Worm (Caenorhabditis elegans) whole organism, L1 larva: Measurements from ENCODE around the gene srz-72.
A peak's percentile ranks its signal among the peaks of the same experiment; 100 is the strongest.
"Not testable (repeated sequence)": the region's sequence is repeated elsewhere in the genome, so short reads cannot be mapped to it uniquely, and the experiment has no call there.

Experiments used
- C04F5.9 ChIP-seq: sonication (generic microtip); optimal IDR thresholded peaks from 2 replicates; lab custom pipeline; 2016; ENCODE audit warnings: missing genetic modification characterization, missing compliant biosample characterization
- C16A3.4 ChIP-seq: fragments of 150-350 bp; optimal IDR thresholded peaks from 2 replicates; lab custom pipeline; 2014; ENCODE audit warnings: missing biosample characterization, missing genetic modification characterization
- C34B4.2 ChIP-seq: sonication (generic microtip); optimal IDR thresholded peaks from 2 replicates; lab custom pipeline; 2017; ENCODE audit warnings: mild to moderate bottlenecking, missing genetic modification characterization, missing compliant biosample characterization
- F16B12.6 ChIP-seq: fragments of 150-350 bp; optimal IDR thresholded peaks from 2 replicates; lab custom pipeline; 2014; ENCODE audit warnings: missing biosample characterization, missing genetic modification characterization
- alr-1 ChIP-seq: fragments of 200-800 bp; sonication (Bioruptor generic); optimal IDR thresholded peaks from 2 replicates; lab custom pipeline; 2018; ENCODE audit warnings: borderline replicate concordance, mild to moderate bottlenecking, missing genetic modification characterization, missing compliant biosample characterization
- aly-2 ChIP-seq: fragments of 150-350 bp; optimal IDR thresholded peaks from 2 replicates; lab custom pipeline; 2014; ENCODE audit warnings: missing biosample characterization, missing genetic modification characterization
- ceh-63 ChIP-seq: fragments of 200-800 bp; sonication (Bioruptor generic); optimal IDR thresholded peaks from 2 replicates; lab custom pipeline; 2018; ENCODE audit warnings: mild to moderate bottlenecking, missing genetic modification characterization, missing compliant biosample characterization
- ceh-82 ChIP-seq, 3 experiments: fragments of 150-350 bp in 1 of 3; sonication (generic microtip) in 2 of 3; optimal IDR thresholded peaks; 2 replicates each; lab custom pipeline; 2014 to 2017; ENCODE audit warnings: missing biosample characterization in 3 of 3, missing genetic modification characterization in 3 of 3
- ceh-90 ChIP-seq: sonication (generic microtip); optimal IDR thresholded peaks from 2 replicates; lab custom pipeline; 2016; ENCODE audit warnings: missing genetic modification characterization, missing compliant biosample characterization
- ces-1 ChIP-seq: fragments of 150-350 bp; optimal IDR thresholded peaks from 2 replicates; lab custom pipeline; 2014; ENCODE audit warnings: missing biosample characterization, missing genetic modification reagents, missing genetic modification characterization
- dsc-1 ChIP-seq: sonication (generic microtip); optimal IDR thresholded peaks from 2 replicates; lab custom pipeline; 2016; ENCODE audit warnings: mild to moderate bottlenecking, missing genetic modification characterization, missing compliant biosample characterization
- efl-1 ChIP-seq, 4 experiments: fragments of 150-350 bp; optimal IDR thresholded peaks in 3 of 4; peaks in 1 of 4; 1 replicate in 1 of 4; 2 replicates in 3 of 4; lab custom pipeline; 2014; ENCODE audit warnings: missing biosample characterization in 2 of 4, missing genetic modification characterization in 2 of 4, missing genetic modification reagents in 2 of 4
- egl-27 ChIP-seq, 2 experiments: fragments of 150-350 bp in 1 of 2; sonication (generic microtip); optimal IDR thresholded peaks; 3 replicates each; lab custom pipeline; 2017 to 2018; ENCODE audit warnings: missing biosample characterization in 2 of 2, missing genetic modification characterization in 2 of 2, missing genetic modification reagents in 2 of 2
- elt-2 ChIP-seq: sonication (generic microtip); optimal IDR thresholded peaks from 2 replicates; lab custom pipeline; 2016; ENCODE audit warnings: missing genetic modification characterization, mild to moderate bottlenecking, inconsistent platforms, missing compliant biosample characterization, missing genetic modification reagents
- fkh-4 ChIP-seq: sonication (generic microtip); optimal IDR thresholded peaks from 2 replicates; lab custom pipeline; 2016; ENCODE audit warnings: missing compliant biosample characterization, missing genetic modification characterization, borderline replicate concordance
- grh-1 ChIP-seq: fragments of 200-800 bp; sonication (Bioruptor generic); IDR thresholded peaks from 2 replicates; pipeline ENCODE4 v1.3.6; 2022; ENCODE audit warnings: missing genetic modification reagents, missing genetic modification characterization, missing compliant biosample characterization
- hlh-17 ChIP-seq: fragments of 200-800 bp; sonication (Bioruptor generic); optimal IDR thresholded peaks from 2 replicates; lab custom pipeline; 2018; ENCODE audit warnings: missing genetic modification characterization, mild to moderate bottlenecking, missing compliant biosample characterization, moderate library complexity, borderline replicate concordance
- hpl-2 ChIP-seq: fragments of 150-350 bp; optimal IDR thresholded peaks from 2 replicates; lab custom pipeline; 2014; ENCODE audit warnings: missing biosample characterization, missing genetic modification reagents, missing genetic modification characterization
- lin-13 ChIP-seq: fragments of 150-350 bp; optimal IDR thresholded peaks from 2 replicates; lab custom pipeline; 2014; ENCODE audit warnings: missing biosample characterization, missing genetic modification reagents, missing genetic modification characterization
- lin-14 ChIP-seq: fragments of 200-800 bp; sonication (Bioruptor generic); optimal IDR thresholded peaks from 2 replicates; lab custom pipeline; 2018; ENCODE audit warnings: mild to moderate bottlenecking, missing genetic modification characterization, moderate library complexity, missing compliant biosample characterization
- lin-15B ChIP-seq: fragments of 150-350 bp; sonication (generic microtip); optimal IDR thresholded peaks from 3 replicates; lab custom pipeline; 2014; ENCODE audit warnings: missing biosample characterization, missing genetic modification characterization
- lir-3 ChIP-seq: sonication (generic microtip); optimal IDR thresholded peaks from 2 replicates; lab custom pipeline; 2016; ENCODE audit warnings: mild to moderate bottlenecking, missing genetic modification characterization, moderate library complexity, missing compliant biosample characterization; ENCODE audit not compliant: poor library complexity
- mdl-1 ChIP-seq, 2 experiments: fragments of 150-350 bp; optimal IDR thresholded peaks; 2 replicates each; lab custom pipeline; 2014 to 2017; ENCODE audit warnings: missing biosample characterization in 2 of 2, missing genetic modification characterization in 2 of 2, inconsistent platforms in 1 of 2
- nhr-47 ChIP-seq: sonication (generic microtip); optimal IDR thresholded peaks from 2 replicates; lab custom pipeline; 2016; ENCODE audit warnings: mild to moderate bottlenecking, missing genetic modification characterization, moderate library complexity, missing compliant biosample characterization
- nhr-71 ChIP-seq: sonication (generic microtip); optimal IDR thresholded peaks from 2 replicates; lab custom pipeline; 2016; ENCODE audit warnings: mild to moderate bottlenecking, missing genetic modification characterization, moderate library complexity, missing compliant biosample characterization
- nhr-84 ChIP-seq: sonication (generic microtip); optimal IDR thresholded peaks from 2 replicates; lab custom pipeline; 2017; ENCODE audit warnings: missing biosample characterization, missing genetic modification characterization
- nhr-90 ChIP-seq: sonication (generic microtip); optimal IDR thresholded peaks from 2 replicates; lab custom pipeline; 2016; ENCODE audit warnings: mild to moderate bottlenecking, missing genetic modification characterization, missing compliant biosample characterization; ENCODE audit not compliant: poor library complexity
- pag-3 ChIP-seq: sonication (generic microtip); optimal IDR thresholded peaks from 2 replicates; lab custom pipeline; 2017; ENCODE audit warnings: missing genetic modification characterization, mild to moderate bottlenecking, missing compliant biosample characterization, antibody characterized with exemption, borderline replicate concordance; ENCODE audit not compliant: insufficient read depth
- pqm-1 ChIP-seq: sonication (generic microtip); optimal IDR thresholded peaks from 3 replicates; lab custom pipeline; 2017; ENCODE audit warnings: missing biosample characterization, missing genetic modification characterization
- rnt-1 ChIP-seq: sonication (generic microtip); optimal IDR thresholded peaks from 2 replicates; lab custom pipeline; 2016; ENCODE audit warnings: mild to moderate bottlenecking, missing genetic modification characterization, moderate library complexity, missing compliant biosample characterization
- snu-23 ChIP-seq: sonication (generic microtip); optimal IDR thresholded peaks from 2 replicates; lab custom pipeline; 2016; ENCODE audit warnings: missing genetic modification characterization, missing compliant biosample characterization
- sptf-1 ChIP-seq: fragments of 150-350 bp; optimal IDR thresholded peaks from 2 replicates; lab custom pipeline; 2014; ENCODE audit warnings: missing biosample characterization, missing genetic modification characterization
- sup-37 ChIP-seq: fragments of 200-800 bp; sonication (Bioruptor generic); optimal IDR thresholded peaks from 2 replicates; lab custom pipeline; 2018; ENCODE audit warnings: mild to moderate bottlenecking, missing genetic modification characterization, missing compliant biosample characterization
- swsn-7 ChIP-seq: sonication (generic microtip); optimal IDR thresholded peaks from 2 replicates; lab custom pipeline; 2016; ENCODE audit warnings: missing genetic modification characterization, missing compliant biosample characterization
- tlp-1 ChIP-seq: fragments of 150-350 bp; optimal IDR thresholded peaks from 2 replicates; lab custom pipeline; 2014; ENCODE audit warnings: missing biosample characterization, missing genetic modification characterization
- unc-62 ChIP-seq: fragments of 150-350 bp; optimal IDR thresholded peaks from 2 replicates; lab custom pipeline; 2014; ENCODE audit warnings: missing biosample characterization, missing genetic modification reagents, missing genetic modification characterization
- vab-15 ChIP-seq: sonication (generic microtip); optimal IDR thresholded peaks from 2 replicates; lab custom pipeline; 2017; ENCODE audit warnings: missing genotype, mild to moderate bottlenecking, missing genetic modification characterization, missing compliant biosample characterization
- xbp-1 ChIP-seq: sonication (generic microtip); optimal IDR thresholded peaks from 2 replicates; lab custom pipeline; 2016; ENCODE audit warnings: missing genetic modification characterization, missing compliant biosample characterization
- zag-1 ChIP-seq: fragments of 150-350 bp; optimal IDR thresholded peaks from 2 replicates; lab custom pipeline; 2014; ENCODE audit warnings: missing biosample characterization, missing genetic modification characterization
- ztf-11 ChIP-seq, 2 experiments: sonication (generic microtip); optimal IDR thresholded peaks; 2 replicates each; lab custom pipeline; 2016 to 2017; ENCODE audit warnings: missing genetic modification characterization in 2 of 2, missing biosample characterization in 1 of 2, missing compliant biosample characterization in 1 of 2

Gene srz-72

DNA sequence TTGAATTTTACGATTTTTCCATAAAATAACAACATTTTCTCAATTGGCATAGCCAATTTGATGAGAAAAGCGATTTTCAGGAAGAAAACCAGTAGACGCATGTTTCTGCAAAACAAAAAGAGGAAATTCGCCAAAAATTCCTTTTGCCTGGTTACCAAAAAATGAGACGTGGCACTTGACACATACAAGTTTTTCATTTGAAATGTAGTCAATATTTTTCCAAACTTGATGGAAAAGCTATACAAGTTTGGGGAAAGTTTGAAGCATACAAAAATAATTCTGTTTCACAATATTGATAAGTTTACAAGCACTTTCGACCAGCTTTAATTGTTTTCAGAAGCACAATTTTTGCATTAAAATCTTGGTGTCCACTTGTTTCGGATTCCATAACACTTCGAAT lies 18.3 kb upstream of the srz-72 start, which contains the start of gene clec-191:
Gene clec-191 (minus strand): TSS at position 101 of the 400 bp plus-strand sequence.
- TF ChIP-seq lin-14 (GFP tag; lab: Kevin White, UChicago) (no peak), C34B4.2 (no peak), C16A3.4 (no peak)

DNA sequence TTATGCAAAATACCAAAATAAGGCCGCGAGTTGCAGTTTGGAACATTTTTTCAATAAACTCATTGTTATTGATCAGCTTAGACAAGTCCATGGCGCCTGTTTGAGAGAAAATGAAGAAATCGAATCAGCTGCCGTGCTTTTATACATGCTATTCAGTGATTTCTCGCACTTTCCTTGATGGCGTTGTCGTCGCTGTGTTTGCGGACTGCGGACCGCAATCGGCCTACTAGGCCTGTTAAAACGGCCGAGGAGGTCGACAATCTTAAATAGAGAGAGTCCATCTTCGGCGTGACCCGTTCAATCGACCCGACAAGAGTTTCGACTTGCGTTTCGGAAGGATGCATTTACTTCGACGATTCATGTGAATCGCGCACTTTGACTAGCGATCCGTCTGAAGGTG lies 8.2 kb upstream of the srz-72 start, which contains the start of gene srz-75:
Gene srz-75 (minus strand): TSS at position 101 of the 400 bp plus-strand sequence.
- TF ChIP-seq F16B12.6 (tag; lab: Kevin White, UChicago) (no peak), nhr-90 (no peak), elt-2 (no peak), lin-15B (tag; lab: Kevin White, UChicago) (no peak), xbp-1 (no peak), egl-27 (tag; optimal IDR thresholded peaks at IDR 0.05; lab: Kevin White, UChicago) (no peak)
- TF ChIP-seq, all 84 proteins: peak for 0

DNA sequence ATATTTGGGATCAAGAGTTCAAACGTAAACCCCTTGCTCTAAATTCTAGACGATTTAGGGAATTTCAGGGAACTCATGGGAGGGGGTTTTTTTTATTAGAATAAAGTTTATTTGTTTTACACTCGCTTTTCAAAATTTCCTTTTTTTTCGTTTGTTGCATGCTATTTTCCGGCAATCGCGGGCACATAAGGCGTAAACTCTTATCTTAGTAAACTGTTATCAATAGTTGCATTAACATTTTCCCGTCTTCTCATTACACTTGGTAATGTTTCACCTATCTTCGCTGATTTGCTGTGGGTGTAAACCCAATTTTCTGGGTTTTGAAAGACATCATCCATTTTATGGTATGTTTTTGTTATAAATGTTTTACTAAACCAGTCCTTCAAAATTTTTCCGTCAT lies 5.1 kb upstream of the srz-72 start:
- TF ChIP-seq egl-27 (tag; optimal IDR thresholded peaks at IDR 0.05; lab: Kevin White, UChicago) (no peak), zag-1 (no peak), efl-1 (optimal IDR thresholded peaks at IDR 0.05; lab: Kevin White, UChicago) (no peak), efl-1 (GFP tag; optimal IDR thresholded peaks at IDR 0.05 in 1 of 2; lab: Kevin White, UChicago) (peak in 1 of 2 experiments; percentile 18), aly-2 (tag; lab: Kevin White, UChicago) (no peak), elt-2 (peak; percentile 34)

DNA sequence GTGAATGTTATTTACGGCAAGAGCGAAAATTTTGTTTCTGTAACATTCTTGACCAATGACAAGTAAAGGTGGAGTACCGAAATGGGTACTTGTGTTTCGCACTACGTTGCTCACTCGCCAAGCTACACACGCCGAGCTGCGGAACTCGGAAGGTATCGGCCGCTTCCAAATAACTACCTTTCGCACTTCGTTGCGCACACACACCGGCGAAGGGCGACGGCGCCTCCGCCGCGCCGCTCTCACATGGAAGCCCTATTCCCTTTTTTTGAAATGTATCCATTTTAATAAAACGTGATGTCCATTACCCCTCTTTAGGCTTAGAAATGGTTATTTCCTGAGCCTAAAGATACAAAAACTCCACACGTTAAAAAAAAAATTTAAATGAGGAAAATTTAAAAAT lies 8.0 kb downstream of the srz-72 start:
- no peak for TF ChIP-seq tlp-1 (tag; lab: Kevin White, UChicago)
- no peak for TF ChIP-seq grh-1 (GFP tag; lab: Robert Waterston, UW)
- no peak for TF ChIP-seq nhr-71
- TF ChIP-seq snu-23 (GFP tag; lab: Kevin White, UChicago) = no peak
- TF ChIP-seq rnt-1 (tag; lab: Kevin White, UChicago) = no peak
- TF ChIP-seq sptf-1 (tag; lab: Kevin White, UChicago) = no peak
- no peak for TF ChIP-seq hlh-17 (GFP tag; lab: Kevin White, UChicago)
- no peak for TF ChIP-seq pqm-1 (tag; lab: Kevin White, UChicago)
- no peak for TF ChIP-seq C34B4.2
- TF ChIP-seq unc-62 (GFP tag; lab: Kevin White, UChicago) = no peak
- no peak for TF ChIP-seq ceh-90 (tag; lab: Kevin White, UChicago)
- no peak for TF ChIP-seq dsc-1 (tag; lab: Kevin White, UChicago)
- no peak for TF ChIP-seq vab-15 (tag; lab: Kevin White, UChicago)
- TF ChIP-seq lin-14 (GFP tag; lab: Kevin White, UChicago) = no peak

DNA sequence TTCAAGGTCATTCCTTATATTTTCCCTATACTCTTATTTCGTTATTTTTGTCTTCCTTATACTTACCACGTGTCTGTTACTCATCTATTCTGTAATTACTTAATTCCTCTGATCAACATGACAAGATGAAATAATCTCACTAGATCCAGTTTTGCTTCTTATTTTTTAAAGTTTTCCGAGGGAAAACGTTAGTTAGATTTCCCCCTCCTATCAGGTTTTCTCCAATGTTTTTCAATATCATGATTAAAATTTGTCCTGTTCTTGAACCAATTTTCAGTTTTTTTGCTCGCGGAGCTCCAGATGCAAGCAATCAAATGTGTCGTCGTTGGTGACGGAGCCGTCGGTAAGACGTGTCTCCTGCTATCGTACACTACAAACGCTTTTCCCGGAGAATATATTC lies 9.0 kb downstream of the srz-72 start, which contains the start of gene rac-2:
Gene rac-2 (plus strand): TSS at position 301 of the 400 bp plus-strand sequence.
- TF ChIP-seq ceh-63; ceh-82 (tag; optimal IDR thresholded peaks at IDR 0.05; lab: Kevin White, UChicago); hpl-2 (GFP tag; lab: Kevin White, UChicago): not testable (repeated sequence)

DNA sequence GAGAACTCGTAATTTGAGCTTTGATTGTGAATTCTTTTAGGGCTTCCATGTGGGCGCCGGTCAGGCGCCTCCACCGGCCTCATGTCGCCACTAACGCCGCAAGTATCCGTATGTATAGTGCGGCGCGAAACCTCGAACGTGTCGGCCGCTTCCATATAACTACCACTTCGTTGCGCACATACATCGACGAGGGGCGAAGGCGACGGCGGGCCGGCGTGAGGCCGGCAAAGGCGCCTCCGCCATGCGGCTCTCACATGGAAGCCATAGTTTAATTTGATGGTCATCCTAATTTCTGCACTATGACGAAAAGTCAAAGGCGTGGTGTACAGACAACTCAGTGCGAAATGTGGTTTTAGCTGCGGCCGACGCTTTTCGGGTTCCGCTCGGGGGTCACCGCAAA lies 11.2 kb downstream of the srz-72 start:
- TF ChIP-seq ces-1 (GFP tag; lab: Kevin White, UChicago) = no peak
- no peak for TF ChIP-seq elt-2
- no peak for TF ChIP-seq nhr-84 (tag; lab: Kevin White, UChicago)
- TF ChIP-seq nhr-90 = no peak
- no peak for TF ChIP-seq nhr-47
- TF ChIP-seq C04F5.9 (tag; lab: Kevin White, UChicago) = no peak
- TF ChIP-seq mdl-1 (tag; optimal IDR thresholded peaks at IDR 0.05; lab: Kevin White, UChicago) = no peak
- TF ChIP-seq ztf-11 (tag; optimal IDR thresholded peaks at IDR 0.05; lab: Kevin White, UChicago) = no peak
- TF ChIP-seq pag-3 = no peak
- TF ChIP-seq lir-3 (tag; lab: Kevin White, UChicago) = no peak
- TF ChIP-seq swsn-7 (tag; lab: Kevin White, UChicago) = no peak
- no peak for TF ChIP-seq aly-2 (tag; lab: Kevin White, UChicago)
- TF ChIP-seq lin-13 (GFP tag; lab: Kevin White, UChicago) = no peak
- no peak for TF ChIP-seq fkh-4 (tag; lab: Kevin White, UChicago)
- no peak for TF ChIP-seq alr-1 (tag; lab: Kevin White, UChicago)
- no peak for TF ChIP-seq sup-37 (GFP tag; lab: Kevin White, UChicago)
- TF ChIP-seq, all 84 proteins: peak for 0
